Worm (Caenorhabditis elegans) whole organism, late embryonic: ENCODE measurements around the gene F29G9.1.
"Not testable (repeated sequence)": the region's sequence is repeated elsewhere in the genome, so short reads cannot be mapped to it uniquely, and the experiment has no call there.

ENCODE experiments used
- che-1 ChIP-seq: sonication (generic microtip); optimal IDR thresholded peaks from 2 replicates; lab custom pipeline; 2016; ENCODE audit warnings: mild to moderate bottlenecking, missing genetic modification characterization, missing compliant biosample characterization
- rnt-1 ChIP-seq: sonication (generic microtip); optimal IDR thresholded peaks from 2 replicates; lab custom pipeline; 2016; ENCODE audit warnings: missing genetic modification characterization, missing compliant biosample characterization
- tbx-2 ChIP-seq: sonication (generic microtip); optimal IDR thresholded peaks from 2 replicates; lab custom pipeline; 2016; ENCODE audit warnings: missing genetic modification characterization, missing compliant biosample characterization

The F29G9.1 gene

DNA sequence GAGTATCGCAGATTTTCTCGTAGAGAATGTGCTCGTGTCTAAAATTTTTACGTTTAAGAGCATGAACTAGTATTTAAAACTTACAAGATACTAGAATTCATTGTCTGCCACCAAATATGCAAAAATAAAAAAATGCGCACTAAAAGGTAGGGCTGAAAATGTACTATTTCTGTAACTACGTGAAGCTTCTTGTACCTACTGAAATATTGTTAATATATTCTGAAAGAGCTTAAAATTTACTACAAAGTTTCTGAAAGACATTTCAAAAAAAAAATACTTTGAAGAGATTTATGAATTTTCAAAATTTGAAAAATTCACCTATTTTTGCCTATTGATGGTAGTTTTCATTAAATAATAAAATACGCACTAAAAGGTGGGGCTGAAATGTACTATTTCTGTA, 31.1 kb downstream of the F29G9.1 start, which contains the start of gene fbxa-214:
TSS of gene fbxa-214 (minus strand) at position 101 of the 400 bp plus-strand sequence.
- TF ChIP-seq rnt-1, tbx-2, che-1 (tag; lab: Kevin White, UChicago): not testable (repeated sequence)
- TF ChIP-seq, all 69 proteins: peak for 0; not testable (repeated sequence) for 69
